Worm (Caenorhabditis elegans) whole organism, young adult: Measurements from ENCODE around the gene Y45G5AM.9.

ENCODE experiments used
- C06A6.2 ChIP-seq: fragments of 200-800 bp; sonication (Bioruptor generic); conservative IDR thresholded peaks from 2 replicates; pipeline ENCODE4 v1.3.6; 2022; ENCODE audit warnings: missing genetic modification characterization, missing compliant biosample characterization
- attf-6 ChIP-seq: fragments of 200-800 bp; sonication (Bioruptor generic); IDR thresholded peaks from 2 replicates; pipeline ENCODE4 v1.3.6; 2022; ENCODE audit warnings: missing genetic modification reagents, missing genetic modification characterization, missing compliant biosample characterization
- ceh-91 ChIP-seq: fragments of 200-800 bp; sonication (Bioruptor generic); IDR thresholded peaks from 2 replicates; pipeline ENCODE4 v1.3.6; 2022; ENCODE audit warnings: missing genetic modification reagents, missing genetic modification characterization, missing compliant biosample characterization
- ekl-4 ChIP-seq: fragments of 200-800 bp; sonication (Bioruptor generic); IDR thresholded peaks from 2 replicates; pipeline ENCODE4 v1.3.6; 2022; ENCODE audit warnings: missing genetic modification reagents, missing genetic modification characterization, missing compliant biosample characterization
- pha-4 ChIP-seq: fragments of 150-350 bp; sonication (generic microtip); optimal IDR thresholded peaks from 2 replicates; lab custom pipeline; 2014; ENCODE audit warnings: missing biosample characterization, missing genetic modification reagents, missing genetic modification characterization
- snpc-1.1 ChIP-seq: sonication (generic microtip); optimal IDR thresholded peaks from 2 replicates; lab custom pipeline; 2017; ENCODE audit warnings: missing genetic modification characterization, mild to moderate bottlenecking, missing compliant biosample characterization, antibody characterized with exemption, moderate library complexity, missing genotype, missing genetic modification reagents; ENCODE audit not compliant: insufficient read depth
- tlf-1 ChIP-seq: fragments of 200-800 bp; sonication (Bioruptor generic); optimal IDR thresholded peaks from 2 replicates; lab custom pipeline; 2018; ENCODE audit warnings: mild to moderate bottlenecking, missing genetic modification characterization, missing compliant biosample characterization
- unc-62 ChIP-seq: fragments of 150-350 bp; optimal IDR thresholded peaks from 2 replicates; lab custom pipeline; 2014; ENCODE audit warnings: missing biosample characterization, missing genetic modification reagents, missing genetic modification characterization

- no peak for TF ChIP-seq snpc-1.1
- TF ChIP-seq C06A6.2 (GFP tag; lab: Robert Waterston, UW), result no peak
- no peak for TF ChIP-seq attf-6 (GFP tag; lab: Robert Waterston, UW)
- no peak for TF ChIP-seq ceh-91 (GFP tag; lab: Robert Waterston, UW)
- no peak for TF ChIP-seq pha-4 (tag; lab: Kevin White, UChicago)
- TF ChIP-seq unc-62 (GFP tag; lab: Kevin White, UChicago), result no peak
- no peak for TF ChIP-seq ekl-4
- TF ChIP-seq tlf-1 (GFP tag; lab: Kevin White, UChicago), result no peak
Observed at ce11 chrV:4236118-4236517, 41.7 kb upstream of the Y45G5AM.9 start, which contains the start of gene nlp-13.
